Fruit fly (Drosophila melanogaster): ENCODE data around the gene mas.

DNA sequence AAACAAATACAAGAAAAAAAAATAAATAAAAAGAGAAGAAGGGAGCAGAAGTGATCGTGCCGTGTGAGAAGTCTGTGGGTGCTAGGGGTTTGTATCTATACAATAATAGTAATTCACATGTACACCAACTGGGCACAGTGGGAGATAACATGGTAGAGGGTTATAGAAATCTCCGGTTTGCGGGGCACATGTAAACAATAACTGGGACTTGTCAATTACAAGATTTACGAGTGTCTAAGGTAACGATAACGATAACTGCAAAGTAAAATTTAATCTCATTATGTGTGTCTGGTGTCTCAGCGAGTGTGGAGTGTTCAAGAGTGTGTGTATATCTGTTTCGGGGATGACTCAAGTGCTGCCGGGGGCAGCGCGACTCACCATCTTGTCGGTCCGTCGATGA, 36.5 kb downstream of the mas start:
- TF ChIP-seq h (optimal IDR thresholded peaks at IDR 0.05): no peak
- no peak for TF ChIP-seq Sin3A (optimal IDR thresholded peaks at IDR 0.05)
- no peak for TF ChIP-seq Myc (optimal IDR thresholded peaks at IDR 0.05)
